Worm (Caenorhabditis elegans): ENCODE measurements around the gene K10H10.5.

K10H10.5 gene

ce11 chrII:14488661-14489060, 12.9 kb upstream of the K10H10.5 start, which contains the start of gene usp-14 (continued):
- TF ChIP-seq bed-2 (GFP tag; IDR thresholded peaks at IDR 0.05) (no peak), B0035.1 (tag; optimal IDR thresholded peaks at IDR 0.05) (no peak), egrh-3 (GFP tag; IDR thresholded peaks at IDR 0.05) (no peak), ztf-25 (GFP tag; IDR thresholded peaks at IDR 0.05) (no peak), gei-17 (GFP tag; optimal IDR thresholded peaks at IDR 0.05) (no peak), akir-1 (GFP tag; optimal IDR thresholded peaks at IDR 0.05) (no peak), madf-3 (GFP tag; IDR thresholded peaks at IDR 0.05) (0 out of 2 replicates have a peak, but pooled peaks have one; percentile 33), madf-8 (GFP tag; conservative IDR thresholded peaks at IDR 0.05) (no peak; the same call in 1 of the 2 replicates), T07F8.4 (tag; optimal IDR thresholded peaks at IDR 0.05) (no peak), ceh-58 (GFP tag; IDR thresholded peaks at IDR 0.05) (no peak), nhr-90 (tag; optimal IDR thresholded peaks at IDR 0.05) (no peak), F33H1.4 (GFP tag; IDR thresholded peaks at IDR 0.05) (0 out of 2 replicates have a peak, but pooled peaks have one; percentile 30), ceh-40 (GFP tag; IDR thresholded peaks at IDR 0.05) (no peak), ztf-28 (GFP tag; IDR thresholded peaks at IDR 0.05) (no peak), pha-4 (tag; optimal IDR thresholded peaks at IDR 0.05) (no peak), repo-1 (tag; optimal IDR thresholded peaks at IDR 0.05) (peak; percentile 33), rec-8 (tag; optimal IDR thresholded peaks at IDR 0.05) (no peak), hmg-1.2 (GFP tag; IDR thresholded peaks at IDR 0.05) (peak; percentile 45), aptf-3 (GFP tag; IDR thresholded peaks at IDR 0.05) (no peak), ekl-4 (GFP tag; IDR thresholded peaks at IDR 0.05) (no peak), snpc-1.3 (tag; optimal IDR thresholded peaks at IDR 0.05; ENCODE audit: insufficient read depth) (no peak), F57C9.4 (tag; optimal IDR thresholded peaks at IDR 0.05) (no peak), F49E8.2 (tag; optimal IDR thresholded peaks at IDR 0.05; ENCODE audit: insufficient read depth) (no peak), madf-6 (GFP tag; IDR thresholded peaks at IDR 0.05) (peak; percentile 79), Y53G8AR.9 (GFP tag; conservative IDR thresholded peaks at IDR 0.05) (no peak), nhr-120 (GFP tag; IDR thresholded peaks at IDR 0.05) (no peak), die-1 (tag; optimal IDR thresholded peaks at IDR 0.05) (no peak), ZK185.1 (tag; optimal IDR thresholded peaks at IDR 0.05; ENCODE audit: poor library complexity, severe bottlenecking) (no peak), D2030.7 (GFP tag; IDR thresholded peaks at IDR 0.05) (peak; percentile 44; the same call in 1 of the 2 replicates), Y53F4B.3 (GFP tag; IDR thresholded peaks at IDR 0.05) (no peak), F52B5.7 (tag; optimal IDR thresholded peaks at IDR 0.05) (no peak), rpc-1 (optimal IDR thresholded peaks at IDR 0.05) (no peak), rpc-1 (tag; optimal IDR thresholded peaks at IDR 0.05) (no peak), hlh-12 (tag; optimal IDR thresholded peaks at IDR 0.05) (no peak), egl-44 (GFP tag; IDR thresholded peaks at IDR 0.05) (no peak), snpc-4 (GFP tag; optimal IDR thresholded peaks at IDR 0.05) (no peak), snpc-4 (tag; optimal IDR thresholded peaks at IDR 0.05) (peak in 3 of 4 experiments; percentile 5 to 44 (median 16)), ztf-6 (GFP tag; IDR thresholded peaks at IDR 0.05) (no peak), Y56A3A.18 (GFP tag; IDR thresholded peaks at IDR 0.05) (no peak), tbx-9 (tag; optimal IDR thresholded peaks at IDR 0.05; ENCODE audit: borderline replicate concordance) (no peak), F23B12.7 (tag; optimal IDR thresholded peaks at IDR 0.05; ENCODE audit: insufficient read depth) (peak; percentile 50), F10E7.11 (tag; optimal IDR thresholded peaks at IDR 0.05) (no peak), nhr-80 (tag; optimal IDR thresholded peaks at IDR 0.05) (peak; percentile 17), zfh-2 (GFP tag; conservative IDR thresholded peaks at IDR 0.05) (no peak), nhr-27 (tag; optimal IDR thresholded peaks at IDR 0.05) (no peak), fkh-3 (tag; optimal IDR thresholded peaks at IDR 0.05) (no peak), T26A5.8 (tag; optimal IDR thresholded peaks at IDR 0.05) (no peak), atf-7 (tag; optimal IDR thresholded peaks at IDR 0.05) (no peak), ceh-91 (GFP tag; IDR thresholded peaks at IDR 0.05) (peak; percentile 13; the same call in 1 of the 2 replicates), let-526 (GFP tag; IDR thresholded peaks at IDR 0.05) (no peak)
